Fruit fly (Drosophila melanogaster): Measurements from ENCODE around the gene CG11594.

- no peak for TF ChIP-seq CG8478 (optimal IDR thresholded peaks at IDR 0.05)
- TF ChIP-seq CTCF (optimal IDR thresholded peaks at IDR 0.05), result no peak
These were observed 22.5 kb downstream of the CG11594 start, which contains the start of gene CG14985 for dm6 chr3L:4003316-4003715.
